Fruit fly (Drosophila melanogaster): ENCODE measurements around the gene CG11322.
A peak's percentile ranks its signal among the peaks of the same experiment; 100 is the strongest.

The CG11322 gene

dm6 chr2L:6794956-6795522 is 35.6 kb upstream of the CG11322 start (continued):
- TF ChIP-seq CG34376 (GFP tag; optimal IDR thresholded peaks at IDR 0.05) (no peak), CG11560 (tag; IDR thresholded peaks at IDR 0.05) (no peak; the same call in 2 of the 3 replicates), br (optimal IDR thresholded peaks at IDR 0.05) (no peak), CG7556 (GFP tag; optimal IDR thresholded peaks at IDR 0.05) (peak; percentile 37), slbo (GFP tag; IDR thresholded peaks at IDR 0.05) (peak; percentile 59), jing (GFP tag; optimal IDR thresholded peaks at IDR 0.05) (no peak), lmd (GFP tag; IDR thresholded peaks at IDR 0.05) (peak; percentile 32; the same call in 1 of the 2 replicates), sens-2 (GFP tag; IDR thresholded peaks at IDR 0.05) (no peak), CG4730 (GFP tag; IDR thresholded peaks at IDR 0.05) (no peak), Ptx1 (GFP tag; IDR thresholded peaks at IDR 0.05) (no peak), Hmr (GFP tag; optimal IDR thresholded peaks at IDR 0.05) (no peak), CG15601 (tag; optimal IDR thresholded peaks at IDR 0.05) (peak; percentile 80), Doc2 (GFP tag; IDR thresholded peaks at IDR 0.05) (no peak), CG1602 (GFP tag; optimal IDR thresholded peaks at IDR 0.05) (no peak), exex (tag; optimal IDR thresholded peaks at IDR 0.05) (no peak), CG1233 (GFP tag; optimal IDR thresholded peaks at IDR 0.05) (no peak), CG16813 (GFP tag; IDR thresholded peaks at IDR 0.05; ENCODE audit: partially characterized antibody) (no peak), Dek (tag; optimal IDR thresholded peaks at IDR 0.05) (no peak), CG4707 (GFP tag; optimal IDR thresholded peaks at IDR 0.05) (peak; percentile 55), CG7357 (GFP tag; IDR thresholded peaks at IDR 0.05) (no peak), CG13424 (tag; optimal IDR thresholded peaks at IDR 0.05) (no peak), cg (GFP tag; optimal IDR thresholded peaks at IDR 0.05) (no peak), CG11696 (GFP tag; IDR thresholded peaks at IDR 0.05) (peak; percentile 97), onecut (GFP tag; IDR thresholded peaks at IDR 0.05) (no peak; the same call in 1 of the 2 replicates), GATAe (GFP tag; conservative IDR thresholded peaks at IDR 0.05) (no peak), sna (GFP tag; IDR thresholded peaks at IDR 0.05; ENCODE audit: partially characterized antibody) (no peak), sens (GFP tag) (peak; percentile 80), dimm (GFP tag; IDR thresholded peaks at IDR 0.05) (no peak), CG13287 (GFP tag; IDR thresholded peaks at IDR 0.05; ENCODE audit: partially characterized antibody) (no peak), CG17385 (GFP tag; optimal IDR thresholded peaks at IDR 0.05) (no peak), Jarid2 (GFP tag; optimal IDR thresholded peaks at IDR 0.05) (no peak), jigr1 (GFP tag; IDR thresholded peaks at IDR 0.05) (no peak), phol (tag; optimal IDR thresholded peaks at IDR 0.05) (peak; percentile 24), CG5180 (GFP tag; optimal IDR thresholded peaks at IDR 0.05) (no peak), Meics (GFP tag; optimal IDR thresholded peaks at IDR 0.05) (peak; percentile 56), kni (GFP tag; optimal IDR thresholded peaks at IDR 0.05) (peak; percentile 72), Hr3 (GFP tag; optimal IDR thresholded peaks at IDR 0.05) (no peak), Fer2 (tag; optimal IDR thresholded peaks at IDR 0.05) (no peak), CG18764 (GFP tag; optimal IDR thresholded peaks at IDR 0.05) (no peak), CoRest (tag; optimal IDR thresholded peaks at IDR 0.05) (no peak)

- TF ChIP-seq pros (GFP tag; optimal IDR thresholded peaks at IDR 0.05) (peak; percentile 97), rib (GFP tag; IDR thresholded peaks at IDR 0.05) (0 out of 2 replicates have a peak, but pooled peaks have one; percentile 10), CG17359 (tag; optimal IDR thresholded peaks at IDR 0.05) (peak; percentile 22), CG42726 (GFP tag; IDR thresholded peaks at IDR 0.05; ENCODE audit: partially characterized antibody) (peak; percentile 59; the same call in 1 of the 2 replicates), z (GFP tag; IDR thresholded peaks at IDR 0.05) (peak; percentile 97), Opbp (GFP tag; IDR thresholded peaks at IDR 0.05; ENCODE audit: partially characterized antibody) (peak; percentile 48; the same call in 1 of the 3 replicates), hbn (GFP tag; IDR thresholded peaks at IDR 0.05; ENCODE audit: partially characterized antibody) (0 out of 2 replicates have a peak, but pooled peaks have one; percentile 31), ara (GFP tag; IDR thresholded peaks at IDR 0.05) (no peak), eyg (GFP tag; optimal IDR thresholded peaks at IDR 0.05) (no peak), CG10543 (GFP tag; optimal IDR thresholded peaks at IDR 0.05) (peak; percentile 20), cato (GFP tag; optimal IDR thresholded peaks at IDR 0.05; ENCODE audit: borderline replicate concordance) (no peak), amos (GFP tag; IDR thresholded peaks at IDR 0.05; ENCODE audit: partially characterized antibody) (peak; percentile 14; the same call in 1 of the 2 replicates)
These were observed 35.0 kb upstream of the CG11322 start for dm6 chr2L:6794418-6794793.

Measured in whole organism, embryonic.